Fruit fly (Drosophila melanogaster): ENCODE measurements around the gene CG13607.

The CG13607 gene

DNA sequence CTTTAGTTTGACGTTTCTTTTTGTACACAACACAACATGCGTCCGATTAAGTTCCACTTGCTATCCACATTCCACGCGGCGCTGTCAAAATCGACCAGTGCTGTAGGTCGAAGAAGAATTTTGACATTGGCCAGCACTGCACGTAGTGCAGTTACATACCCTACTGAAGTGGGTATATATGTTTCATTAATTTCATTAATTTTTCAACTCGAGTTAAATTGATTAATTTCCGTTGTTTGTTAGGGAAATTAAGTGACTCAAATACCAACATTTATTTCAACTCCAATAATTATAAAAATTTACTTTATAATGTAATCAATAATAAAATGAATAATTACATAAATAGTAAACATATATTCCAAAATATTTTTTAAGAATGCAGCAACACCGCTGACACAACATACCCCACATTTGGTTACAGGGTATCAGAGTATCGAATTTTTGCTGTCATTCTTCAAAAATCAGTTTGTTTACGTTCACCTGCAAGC, 7.2 kb downstream of the CG13607 start, which contains the start of the genes eIF4EHP and CG18428 (continued):
- TF ChIP-seq tup (GFP tag; optimal IDR thresholded peaks at IDR 0.05) = peak; percentile 93
- TF ChIP-seq CG17328 (GFP tag; IDR thresholded peaks at IDR 0.05) = no peak
- TF ChIP-seq ewg (GFP tag; optimal IDR thresholded peaks at IDR 0.05) = peak; percentile 96
- no peak for TF ChIP-seq tgo (GFP tag; IDR thresholded peaks at IDR 0.05)
- peak; percentile 99 for TF ChIP-seq tio (GFP tag; optimal IDR thresholded peaks at IDR 0.05)
- TF ChIP-seq row (GFP tag; IDR thresholded peaks at IDR 0.05) = no peak
- no peak; the same call in 1 of the 2 replicates for TF ChIP-seq Nf-YA (GFP tag; IDR thresholded peaks at IDR 0.05)
- TF ChIP-seq Gug (GFP tag; IDR thresholded peaks at IDR 0.05) = peak; percentile 96
- TF ChIP-seq dmrt99B (tag; optimal IDR thresholded peaks at IDR 0.05) = peak; percentile 99
- TF ChIP-seq Dad (GFP tag; optimal IDR thresholded peaks at IDR 0.05) = peak; percentile 81
- peak; percentile 99 for TF ChIP-seq CG6854 (GFP tag; optimal IDR thresholded peaks at IDR 0.05)
- peak in 1 of 2 experiments; percentile 99 for TF ChIP-seq Eip74EF (GFP tag; optimal IDR thresholded peaks at IDR 0.05)
- no peak; the same call in 1 of the 2 replicates for TF ChIP-seq klu (GFP tag; IDR thresholded peaks at IDR 0.05)
- peak; percentile 99 for TF ChIP-seq CG7556 (GFP tag; optimal IDR thresholded peaks at IDR 0.05)
- peak; percentile 35 for TF ChIP-seq BEAF-32 (GFP tag; optimal IDR thresholded peaks at IDR 0.05)
- peak; percentile 88 for TF ChIP-seq CG17802 (tag; optimal IDR thresholded peaks at IDR 0.05)
- TF ChIP-seq sna (GFP tag; IDR thresholded peaks at IDR 0.05; ENCODE audit: partially characterized antibody) = no peak
- peak; percentile 93; the same call in 1 of the 2 replicates for TF ChIP-seq dan (GFP tag; IDR thresholded peaks at IDR 0.05)
- no peak; the same call in 2 of the 3 replicates for TF ChIP-seq jigr1 (GFP tag; IDR thresholded peaks at IDR 0.05)
- no peak for TF ChIP-seq vnd (GFP tag; IDR thresholded peaks at IDR 0.05; ENCODE audit: partially characterized antibody)
- TF ChIP-seq CG9609 (GFP tag; optimal IDR thresholded peaks at IDR 0.05) = peak; percentile 73
- TF ChIP-seq CG12744 (GFP tag; optimal IDR thresholded peaks at IDR 0.05) = peak; percentile 84
- TF ChIP-seq ttk (GFP tag; IDR thresholded peaks at IDR 0.05) = no peak; the same call in 1 of the 2 replicates
- no peak; the same call in none of the 3 replicates for TF ChIP-seq CG6175 (GFP tag; IDR thresholded peaks at IDR 0.05)
- peak; percentile 99 for TF ChIP-seq unpg (GFP tag; optimal IDR thresholded peaks at IDR 0.05)
- TF ChIP-seq CG3163 (GFP tag; optimal IDR thresholded peaks at IDR 0.05) = peak; percentile 62
- peak; percentile 100 for TF ChIP-seq CG18599 (GFP tag; optimal IDR thresholded peaks at IDR 0.05)
- peak; percentile 56 for TF ChIP-seq NK7.1 (GFP tag; optimal IDR thresholded peaks at IDR 0.05)
- TF ChIP-seq chn (GFP tag; optimal IDR thresholded peaks at IDR 0.05) = peak; percentile 88
- TF ChIP-seq CG1602 (GFP tag; optimal IDR thresholded peaks at IDR 0.05) = peak; percentile 99
- peak; percentile 99 for TF ChIP-seq croc (GFP tag; conservative IDR thresholded peaks at IDR 0.05)
- peak; percentile 98 for TF ChIP-seq CG11456 (GFP tag; IDR thresholded peaks at IDR 0.05)
- peak; percentile 68 for TF ChIP-seq zf30C (GFP tag; optimal IDR thresholded peaks at IDR 0.05)
- no peak for TF ChIP-seq sc (optimal IDR thresholded peaks at IDR 0.05)
- peak; percentile 99 for TF ChIP-seq sc (GFP tag; optimal IDR thresholded peaks at IDR 0.05)
- peak; percentile 99 for TF ChIP-seq CG2202 (tag; optimal IDR thresholded peaks at IDR 0.05)
- TF ChIP-seq gce (GFP tag; IDR thresholded peaks at IDR 0.05) = no peak; the same call in none of the 3 replicates
- no peak for TF ChIP-seq so (GFP tag; IDR thresholded peaks at IDR 0.05)
- peak; percentile 99 for TF ChIP-seq Spps (tag; optimal IDR thresholded peaks at IDR 0.05)
- TF ChIP-seq peb (GFP tag; IDR thresholded peaks at IDR 0.05) = no peak; the same call in none of the 2 replicates
- TF ChIP-seq CG9876 (GFP tag; optimal IDR thresholded peaks at IDR 0.05) = peak; percentile 73
- no peak for TF ChIP-seq h (optimal IDR thresholded peaks at IDR 0.05)
- no peak for TF ChIP-seq CG14860 (GFP tag; IDR thresholded peaks at IDR 0.05; ENCODE audit: partially characterized antibody)
- TF ChIP-seq CG12391 (tag; optimal IDR thresholded peaks at IDR 0.05) = peak; percentile 100
- peak; percentile 91 for TF ChIP-seq fd102C (GFP tag; optimal IDR thresholded peaks at IDR 0.05)
- no peak for TF ChIP-seq CG32767 (GFP tag; IDR thresholded peaks at IDR 0.05)
- peak; percentile 100 for TF ChIP-seq PHDP (tag; optimal IDR thresholded peaks at IDR 0.05)
- peak; percentile 93 for TF ChIP-seq CG3838 (GFP tag; optimal IDR thresholded peaks at IDR 0.05)
- no peak for TF ChIP-seq CG16779 (GFP tag; IDR thresholded peaks at IDR 0.05)
- TF ChIP-seq CoRest (tag; optimal IDR thresholded peaks at IDR 0.05) = peak; percentile 100
- no peak; the same call in 2 of the 3 replicates for TF ChIP-seq zfh1 (GFP tag; IDR thresholded peaks at IDR 0.05)
